Fruit fly (Drosophila melanogaster) whole organism, embryonic: ENCODE measurements around the gene Mms19.

Experiments used
- Abd-B ChIP-seq: fragments of 200-800 bp; sonication (Bioruptor generic); optimal IDR thresholded peaks from 2 replicates; lab custom pipeline; 2018; ENCODE audit warnings: missing biosample characterization, mild to moderate bottlenecking, missing genetic modification characterization, moderate library complexity
- CG10366 ChIP-seq: fragments of 200-800 bp; sonication (Bioruptor generic); IDR thresholded peaks from 2 replicates; pipeline ENCODE4 v1.3.6; 2022; ENCODE audit warnings: missing biosample characterization, missing genetic modification characterization
- CG11560 ChIP-seq: fragments of 200-800 bp; sonication (Bioruptor generic); IDR thresholded peaks from 3 replicates; pipeline ENCODE4 v1.3.6; 2022; ENCODE audit warnings: missing biosample characterization, missing genetic modification characterization
- CG11696 ChIP-seq: fragments of 200-800 bp; sonication (Bioruptor generic); IDR thresholded peaks from 2 replicates; pipeline ENCODE4 v1.3.6; 2022; ENCODE audit warnings: missing biosample characterization, missing genetic modification characterization
- CG12391 ChIP-seq: fragments of 200-800 bp; sonication (Bioruptor generic); optimal IDR thresholded peaks from 3 replicates; lab custom pipeline; 2018; ENCODE audit warnings: missing biosample characterization, mild to moderate bottlenecking, missing genetic modification characterization, moderate library complexity
- CG12769 ChIP-seq: fragments of 200-800 bp; sonication (Bioruptor generic); optimal IDR thresholded peaks from 2 replicates; lab custom pipeline; 2019; ENCODE audit warnings: missing biosample characterization, mild to moderate bottlenecking, missing genetic modification characterization, moderate library complexity
- CG13624 ChIP-seq: fragments of 200-800 bp; sonication (Bioruptor generic); optimal IDR thresholded peaks from 2 replicates; lab custom pipeline; 2016; ENCODE audit warnings: missing biosample characterization, missing genetic modification characterization
- CG16863 ChIP-seq: fragments of 200-800 bp; sonication (Bioruptor generic); optimal IDR thresholded peaks from 3 replicates; lab custom pipeline; 2016; ENCODE audit warnings: missing biosample characterization, missing genetic modification characterization
- CG17361 ChIP-seq: fragments of 200-800 bp; sonication (Bioruptor generic); IDR thresholded peaks from 3 replicates; pipeline ENCODE4 v1.3.6; 2022; ENCODE audit warnings: missing biosample characterization, missing genetic modification characterization
- CG18262 ChIP-seq: fragments of 200-800 bp; optimal IDR thresholded peaks from 3 replicates; lab custom pipeline; 2019; ENCODE audit warnings: missing biosample characterization, mild to moderate bottlenecking, missing genetic modification characterization, moderate library complexity
- CG2202 ChIP-seq: fragments of 200-800 bp; sonication (Bioruptor generic); optimal IDR thresholded peaks from 2 replicates; lab custom pipeline; 2018; ENCODE audit warnings: missing biosample characterization, mild to moderate bottlenecking, missing genetic modification characterization
- CG30403 ChIP-seq: fragments of 200-800 bp; sonication (Bioruptor generic); optimal IDR thresholded peaks from 3 replicates; lab custom pipeline; 2016; ENCODE audit warnings: missing biosample characterization, missing genetic modification characterization
- CG31224 ChIP-seq: fragments of 200-800 bp; sonication (Bioruptor generic); IDR thresholded peaks from 2 replicates; pipeline ENCODE4 v1.3.6; 2022; ENCODE audit warnings: missing biosample characterization, missing genetic modification characterization
- CG34422 ChIP-seq: fragments of 200-800 bp; sonication (Bioruptor generic); IDR thresholded peaks from 3 replicates; pipeline ENCODE4 v1.3.6; 2022; ENCODE audit warnings: missing biosample characterization, missing genetic modification characterization
- CG5245 ChIP-seq: fragments of 200-800 bp; sonication (Bioruptor generic); optimal IDR thresholded peaks from 3 replicates; lab custom pipeline; 2016; ENCODE audit warnings: missing biosample characterization, missing genetic modification characterization
- CG6654 ChIP-seq: fragments of 200-800 bp; sonication (Bioruptor generic); optimal IDR thresholded peaks from 2 replicates; lab custom pipeline; 2017; ENCODE audit warnings: missing biosample characterization, mild to moderate bottlenecking, missing genetic modification characterization
- CG9797 ChIP-seq: fragments of 200-800 bp; sonication (Bioruptor generic); optimal IDR thresholded peaks from 3 replicates; lab custom pipeline; 2018; ENCODE audit warnings: missing biosample characterization, mild to moderate bottlenecking, missing genetic modification characterization
- CG9876 ChIP-seq: fragments of 200-800 bp; sonication (Bioruptor generic); optimal IDR thresholded peaks from 2 replicates; lab custom pipeline; 2016; ENCODE audit warnings: missing biosample characterization, missing genetic modification characterization
- Chrac-16 ChIP-seq: fragments of 200-800 bp; sonication (Bioruptor generic); optimal IDR thresholded peaks from 3 replicates; lab custom pipeline; 2016; ENCODE audit warnings: missing biosample characterization, missing genetic modification characterization
- D19A ChIP-seq: fragments of 200-800 bp; optimal IDR thresholded peaks from 3 replicates; lab custom pipeline; 2019; ENCODE audit warnings: missing biosample characterization, mild to moderate bottlenecking, missing genetic modification characterization, moderate library complexity
- Dbx ChIP-seq: fragments of 200-800 bp; sonication (Bioruptor generic); IDR thresholded peaks from 3 replicates; pipeline ENCODE4 v1.3.6; 2022; ENCODE audit warnings: missing biosample characterization, missing genetic modification characterization
- E2f2 ChIP-seq: fragments of 200-800 bp; sonication (Bioruptor generic); IDR thresholded peaks from 2 replicates; pipeline ENCODE4 v1.3.6; 2022; ENCODE audit warnings: missing biosample characterization, missing genetic modification characterization
- ERR ChIP-seq: fragments of 200-800 bp; sonication (Bioruptor generic); optimal IDR thresholded peaks from 2 replicates; lab custom pipeline; 2016; ENCODE audit warnings: missing biosample characterization, missing genetic modification characterization
- H2.0 ChIP-seq: fragments of 200-800 bp; sonication (Bioruptor generic); IDR thresholded peaks from 2 replicates; pipeline ENCODE4 v1.3.6; 2022; ENCODE audit warnings: missing biosample characterization, missing genetic modification characterization
- HHEX ChIP-seq: fragments of 200-800 bp; sonication (Bioruptor generic); optimal IDR thresholded peaks from 3 replicates; lab custom pipeline; 2017; ENCODE audit warnings: missing biosample characterization, mild to moderate bottlenecking, missing genetic modification characterization, missing genetic modification reagents
- Hr51 ChIP-seq, 2 experiments: fragments of 200-800 bp; sonication (Bioruptor generic); optimal IDR thresholded peaks; 2 replicates in 1 of 2; 3 replicates in 1 of 2; lab custom pipeline; 2016 to 2018; ENCODE audit warnings: missing biosample characterization in 2 of 2, missing genetic modification characterization in 2 of 2, mild to moderate bottlenecking in 1 of 2, moderate library complexity in 1 of 2
- MBD-R2 ChIP-seq: fragments of 200-800 bp; sonication (Bioruptor generic); IDR thresholded peaks from 2 replicates; pipeline ENCODE4 v1.3.6; 2022; ENCODE audit warnings: missing biosample characterization, missing genetic modification characterization
- Meics ChIP-seq: fragments of 200-800 bp; sonication (Bioruptor generic); optimal IDR thresholded peaks from 2 replicates; lab custom pipeline; 2017; ENCODE audit warnings: missing biosample characterization, mild to moderate bottlenecking, missing genetic modification characterization
- Pdp1 ChIP-seq, 2 experiments: fragments of 200-800 bp; sonication (Bioruptor generic); optimal IDR thresholded peaks; 3 replicates each; lab custom pipeline; 2016; ENCODE audit warnings: missing biosample characterization in 2 of 2, missing genetic modification characterization in 2 of 2, mild to moderate bottlenecking in 1 of 2, moderate library complexity in 1 of 2
- Rfx ChIP-seq: fragments of 200-800 bp; sonication (Bioruptor generic); IDR thresholded peaks from 2 replicates; pipeline ENCODE4 v1.3.6; 2022; ENCODE audit warnings: missing biosample characterization, missing genetic modification characterization
- Sox100B ChIP-seq: fragments of 200-800 bp; sonication (Bioruptor generic); optimal IDR thresholded peaks from 3 replicates; lab custom pipeline; 2018; ENCODE audit warnings: missing biosample characterization, mild to moderate bottlenecking, missing genetic modification characterization
- Sry-δ ChIP-seq: fragments of 200-800 bp; sonication (Bioruptor generic); optimal IDR thresholded peaks from 2 replicates; lab custom pipeline; 2016; ENCODE audit warnings: missing biosample characterization, missing genetic modification characterization
- Xbp1 ChIP-seq: fragments of 200-800 bp; sonication (Bioruptor generic); optimal IDR thresholded peaks from 3 replicates; lab custom pipeline; 2016; ENCODE audit warnings: missing biosample characterization, mild to moderate bottlenecking, missing genetic modification characterization
- Xrp1 ChIP-seq: fragments of 200-800 bp; sonication (Bioruptor generic); IDR thresholded peaks from 2 replicates; pipeline ENCODE4 v1.3.6; 2022; ENCODE audit warnings: missing biosample characterization, missing genetic modification characterization
- al ChIP-seq: fragments of 200-800 bp; sonication (Bioruptor generic); IDR thresholded peaks from 2 replicates; pipeline ENCODE4 v1.3.6; 2022; ENCODE audit warnings: missing biosample characterization, missing genetic modification characterization
- btn ChIP-seq: fragments of 200-800 bp; sonication (Bioruptor generic); optimal IDR thresholded peaks from 2 replicates; lab custom pipeline; 2016; ENCODE audit warnings: missing biosample characterization, missing genetic modification characterization
- ci ChIP-seq: fragments of 200-800 bp; sonication (Bioruptor generic); IDR thresholded peaks from 3 replicates; pipeline ENCODE4 v1.3.6; 2022; ENCODE audit warnings: missing biosample characterization, missing genetic modification characterization
- da ChIP-seq: fragments of 200-800 bp; sonication (Bioruptor generic); optimal IDR thresholded peaks from 2 replicates; lab custom pipeline; 2016; ENCODE audit warnings: missing biosample characterization, missing genetic modification characterization
- emc ChIP-seq: fragments of 200-800 bp; sonication (Bioruptor generic); optimal IDR thresholded peaks from 2 replicates; lab custom pipeline; 2016; ENCODE audit warnings: missing biosample characterization, missing genetic modification characterization
- ems ChIP-seq: fragments of 200-800 bp; sonication (Bioruptor generic); optimal IDR thresholded peaks from 3 replicates; lab custom pipeline; 2016; ENCODE audit warnings: missing biosample characterization, missing genetic modification characterization
- gsb ChIP-seq: fragments of 200-800 bp; sonication (Bioruptor generic); IDR thresholded peaks from 2 replicates; pipeline ENCODE4 v1.3.6; 2022; ENCODE audit warnings: missing biosample characterization, missing genetic modification characterization
- h ChIP-seq: fragments of >200 bp; optimal IDR thresholded peaks from 2 replicates; lab custom pipeline; 2017
- ind ChIP-seq: fragments of 200-800 bp; sonication (Bioruptor generic); optimal IDR thresholded peaks from 3 replicates; lab custom pipeline; 2016; ENCODE audit warnings: missing biosample characterization, missing genetic modification characterization
- jumu ChIP-seq: fragments of 200-800 bp; sonication (Bioruptor generic); optimal IDR thresholded peaks from 3 replicates; lab custom pipeline; 2016; ENCODE audit warnings: missing biosample characterization, missing genetic modification characterization
- ken ChIP-seq: fragments of 200-800 bp; sonication (Bioruptor generic); IDR thresholded peaks from 3 replicates; pipeline ENCODE4 v1.3.6; 2022; ENCODE audit warnings: missing biosample characterization, missing genetic modification characterization
- mirr ChIP-seq: fragments of 200-800 bp; sonication (Bioruptor generic); optimal IDR thresholded peaks from 3 replicates; lab custom pipeline; 2018; ENCODE audit warnings: missing biosample characterization, mild to moderate bottlenecking, missing genetic modification characterization
- otp ChIP-seq: fragments of 200-800 bp; sonication (Bioruptor generic); IDR thresholded peaks from 3 replicates; pipeline ENCODE4, ENCODE4 v1.3.6; 2022; ENCODE audit warnings: missing biosample characterization, missing genetic modification characterization
- pnt ChIP-seq: fragments of 200-800 bp; sonication (Bioruptor generic); optimal IDR thresholded peaks from 3 replicates; lab custom pipeline; 2016; ENCODE audit warnings: missing biosample characterization, missing genetic modification characterization
- pzg ChIP-seq: fragments of 200-800 bp; sonication (Bioruptor generic); optimal IDR thresholded peaks from 3 replicates; lab custom pipeline; 2018; ENCODE audit warnings: missing biosample characterization, mild to moderate bottlenecking, missing genetic modification characterization, moderate library complexity
- tin ChIP-seq: fragments of 200-800 bp; sonication (Bioruptor generic); optimal IDR thresholded peaks from 3 replicates; lab custom pipeline; 2016; ENCODE audit warnings: missing biosample characterization, missing genetic modification characterization
- usp ChIP-seq: fragments of >200 bp; optimal IDR thresholded peaks from 2 replicates; lab custom pipeline; 2017; ENCODE audit warnings: missing biosample characterization, missing genetic modification characterization
- vvl ChIP-seq: fragments of 200-800 bp; sonication (Bioruptor generic); IDR thresholded peaks from 2 replicates; pipeline ENCODE4 v1.3.6; 2022; ENCODE audit warnings: missing biosample characterization, missing genetic modification characterization
- zfh2 ChIP-seq: fragments of 200-800 bp; sonication (Bioruptor generic); optimal IDR thresholded peaks from 2 replicates; lab custom pipeline; 2016; ENCODE audit warnings: missing biosample characterization, missing genetic modification characterization

The Mms19 gene

DNA sequence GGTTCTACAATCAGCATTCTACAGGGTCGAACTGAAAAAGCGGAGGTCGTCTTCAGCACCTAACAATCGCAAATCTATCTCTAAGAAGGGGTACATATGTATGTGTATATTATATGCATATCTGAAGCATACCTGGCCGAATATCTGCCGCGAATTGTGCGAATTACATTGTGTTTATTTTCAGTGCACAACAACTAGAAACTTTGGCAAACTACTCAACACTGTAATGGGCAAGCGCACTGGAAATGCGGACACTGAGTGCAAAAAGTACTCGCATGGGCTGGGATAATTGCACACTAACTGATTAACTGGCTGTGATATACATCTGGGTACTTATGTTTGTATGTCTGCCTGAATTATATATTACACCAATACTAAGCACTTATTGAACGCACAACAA, 38.5 kb downstream of the Mms19 start (continued):
- TF ChIP-seq Sox100B, result peak; percentile 12
- TF ChIP-seq Chrac-16, result no peak
- TF ChIP-seq ken (GFP tag; lab: Robert Waterston, UW), result peak; percentile 14; the same call in 1 of the 3 replicates
- 0 out of 3 replicates have a peak, but pooled peaks have one; percentile 43 for TF ChIP-seq CG34422 (GFP tag; lab: Robert Waterston, UW)
- peak; percentile 45; the same call in 1 of the 2 replicates for TF ChIP-seq Rfx (GFP tag; lab: Robert Waterston, UW)
- TF ChIP-seq CG10366 (GFP tag; lab: Robert Waterston, UW), result no peak
- no peak for TF ChIP-seq gsb (GFP tag; lab: Robert Waterston, UW)
- TF ChIP-seq h (lab: Kevin White, UChicago), result no peak
- TF ChIP-seq CG30403 (GFP tag; lab: Kevin White, UChicago), result peak; percentile 27
- no peak for TF ChIP-seq ems (GFP tag; lab: Kevin White, UChicago)
- TF ChIP-seq vvl (GFP tag; lab: Robert Waterston, UW), result peak; percentile 55; the same call in 1 of the 2 replicates
- TF ChIP-seq CG6654 (GFP tag; lab: Kevin White, UChicago), result no peak
- no peak for TF ChIP-seq otp (GFP tag; lab: Robert Waterston, UW)
- TF ChIP-seq CG12391, result no peak
- peak; percentile 19 for TF ChIP-seq ind
- TF ChIP-seq ci (GFP tag; lab: Robert Waterston, UW), result no peak
- no peak for TF ChIP-seq CG13624
- TF ChIP-seq HHEX, result peak; percentile 25
- TF ChIP-seq Abd-B, result no peak
- TF ChIP-seq jumu (GFP tag; lab: Kevin White, UChicago), result peak; percentile 9
- TF ChIP-seq Hr51 (GFP tag; optimal IDR thresholded peaks at IDR 0.05; lab: Kevin White, UChicago), result no peak
- no peak for TF ChIP-seq CG31224
- TF ChIP-seq pzg (GFP tag; lab: Kevin White, UChicago), result peak; percentile 2
- TF ChIP-seq H2.0 (GFP tag; lab: Robert Waterston, UW), result no peak
- no peak for TF ChIP-seq Dbx (GFP tag; lab: Robert Waterston, UW)
- no peak for TF ChIP-seq D19A (tag; lab: Kevin White, UChicago)
- TF ChIP-seq CG9797, result no peak
- TF ChIP-seq Xrp1 (GFP tag; lab: Robert Waterston, UW), result peak; percentile 60
- TF ChIP-seq tin (GFP tag; lab: Kevin White, UChicago), result peak; percentile 13
- no peak for TF ChIP-seq btn (GFP tag; lab: Kevin White, UChicago)
- TF ChIP-seq usp, result no peak
- TF ChIP-seq al (GFP tag; lab: Robert Waterston, UW), result no peak
- no peak for TF ChIP-seq emc (GFP tag; lab: Kevin White, UChicago)
- no peak for TF ChIP-seq pnt (GFP tag; lab: Kevin White, UChicago)
- no peak for TF ChIP-seq mirr (GFP tag; lab: Kevin White, UChicago)
- TF ChIP-seq Sry-δ (GFP tag; lab: Kevin White, UChicago), result no peak
- no peak for TF ChIP-seq CG9876 (GFP tag; lab: Kevin White, UChicago)
- TF ChIP-seq CG16863 (GFP tag; lab: Kevin White, UChicago), result peak; percentile 2
- 0 out of 2 replicates have a peak, but pooled peaks have one; percentile 36 for TF ChIP-seq MBD-R2 (GFP tag; lab: Robert Waterston, UW)
- no peak for TF ChIP-seq CG18262 (tag; lab: Kevin White, UChicago)
- TF ChIP-seq CG11696 (GFP tag; lab: Robert Waterston, UW), result peak; percentile 44; the same call in 1 of the 2 replicates
- TF ChIP-seq CG5245 (GFP tag; lab: Kevin White, UChicago), result no peak
- TF ChIP-seq CG12769 (tag; lab: Kevin White, UChicago), result peak; percentile 3
- peak in 1 of 2 experiments; percentile 29 for TF ChIP-seq Pdp1 (GFP tag; optimal IDR thresholded peaks at IDR 0.05; lab: Kevin White, UChicago)
- peak; percentile 16; the same call in 1 of the 3 replicates for TF ChIP-seq CG17361 (GFP tag; lab: Robert Waterston, UW)
- TF ChIP-seq zfh2 (GFP tag; lab: Kevin White, UChicago), result no peak
- TF ChIP-seq E2f2 (GFP tag; lab: Robert Waterston, UW), result no peak
- TF ChIP-seq ERR, result no peak
- TF ChIP-seq da (GFP tag; lab: Kevin White, UChicago), result no peak
- no peak for TF ChIP-seq CG11560 (tag; lab: Robert Waterston, UW)
- peak; percentile 16 for TF ChIP-seq Meics (GFP tag; lab: Kevin White, UChicago)
- TF ChIP-seq Xbp1 (GFP tag; lab: Kevin White, UChicago), result peak; percentile 12
- TF ChIP-seq CG2202 (tag; lab: Kevin White, UChicago), result no peak
